Worm (Caenorhabditis elegans) whole organism, late embryonic: Measurements from ENCODE around the gene epi-1.

Source experiments
- K02D7.2 ChIP-seq: sonication (generic microtip); optimal IDR thresholded peaks from 2 replicates; lab custom pipeline; 2017; ENCODE audit warnings: mild to moderate bottlenecking, missing genetic modification characterization, missing compliant biosample characterization
- K09A11.1 ChIP-seq: sonication (generic microtip); optimal IDR thresholded peaks from 2 replicates; lab custom pipeline; 2017; ENCODE audit warnings: antibody characterized with exemption, mild to moderate bottlenecking, missing genetic modification characterization, missing compliant biosample characterization; ENCODE audit not compliant: insufficient read depth
- ahr-1 ChIP-seq: sonication (generic microtip); optimal IDR thresholded peaks from 2 replicates; lab custom pipeline; 2016; ENCODE audit warnings: missing genetic modification characterization, missing compliant biosample characterization
- ceh-14 ChIP-seq: sonication (generic microtip); optimal IDR thresholded peaks from 2 replicates; lab custom pipeline; 2016; ENCODE audit warnings: missing genotype, missing genetic modification characterization, missing compliant biosample characterization
- ceh-19 ChIP-seq: fragments of 200-800 bp; sonication (Bioruptor generic); optimal IDR thresholded peaks from 2 replicates; lab custom pipeline; 2018; ENCODE audit warnings: mild to moderate bottlenecking, missing genetic modification characterization, missing compliant biosample characterization
- ceh-2 ChIP-seq: sonication (generic microtip); optimal IDR thresholded peaks from 2 replicates; lab custom pipeline; 2016; ENCODE audit warnings: missing genotype, missing genetic modification characterization, missing compliant biosample characterization
- ceh-30 ChIP-seq: fragments of 150-350 bp; optimal IDR thresholded peaks from 2 replicates; lab custom pipeline; 2014; ENCODE audit warnings: missing biosample characterization, missing genetic modification characterization
- ceh-31 ChIP-seq: sonication (generic microtip); optimal IDR thresholded peaks from 2 replicates; lab custom pipeline; 2016; ENCODE audit warnings: missing genetic modification characterization, missing compliant biosample characterization
- ceh-34 ChIP-seq: sonication (generic microtip); optimal IDR thresholded peaks from 2 replicates; lab custom pipeline; 2016; ENCODE audit warnings: mild to moderate bottlenecking, missing genetic modification characterization, missing compliant biosample characterization
- ceh-48 ChIP-seq: sonication (generic microtip); optimal IDR thresholded peaks from 2 replicates; lab custom pipeline; 2016; ENCODE audit warnings: missing genetic modification characterization, inconsistent platforms, missing compliant biosample characterization
- elt-2 ChIP-seq: sonication (generic microtip); optimal IDR thresholded peaks from 2 replicates; lab custom pipeline; 2016; ENCODE audit warnings: missing genetic modification reagents, missing genetic modification characterization, missing compliant biosample characterization
- ets-4 ChIP-seq: sonication (generic microtip); optimal IDR thresholded peaks from 2 replicates; lab custom pipeline; 2016; ENCODE audit warnings: missing genetic modification characterization, missing compliant biosample characterization
- eyg-1 ChIP-seq: sonication (generic microtip); optimal IDR thresholded peaks from 2 replicates; lab custom pipeline; 2016; ENCODE audit warnings: missing genotype, missing genetic modification characterization, missing compliant biosample characterization
- fkh-6 ChIP-seq: sonication (generic microtip); optimal IDR thresholded peaks from 2 replicates; lab custom pipeline; 2016; ENCODE audit warnings: missing genetic modification characterization, missing compliant biosample characterization
- gmeb-2 ChIP-seq: sonication (generic microtip); optimal IDR thresholded peaks from 2 replicates; lab custom pipeline; 2016; ENCODE audit warnings: missing genetic modification characterization, inconsistent platforms, missing compliant biosample characterization
- hlh-13 ChIP-seq: fragments of 200-800 bp; sonication (Bioruptor generic); optimal IDR thresholded peaks from 2 replicates; lab custom pipeline; 2018; ENCODE audit warnings: mild to moderate bottlenecking, missing genetic modification characterization, missing compliant biosample characterization
- hlh-8 ChIP-seq: sonication (generic microtip); optimal IDR thresholded peaks from 2 replicates; lab custom pipeline; 2016; ENCODE audit warnings: missing genotype, missing genetic modification characterization, missing compliant biosample characterization
- nhr-11 ChIP-seq: fragments of 150-350 bp; optimal IDR thresholded peaks from 2 replicates; lab custom pipeline; 2014; ENCODE audit warnings: missing biosample characterization, missing genetic modification characterization
- npax-4 ChIP-seq: sonication (generic microtip); optimal IDR thresholded peaks from 2 replicates; lab custom pipeline; 2016; ENCODE audit warnings: missing genetic modification characterization, missing compliant biosample characterization
- odd-2 ChIP-seq: sonication (generic microtip); optimal IDR thresholded peaks from 2 replicates; lab custom pipeline; 2017; ENCODE audit warnings: antibody characterized with exemption, mild to moderate bottlenecking, missing genetic modification characterization, missing compliant biosample characterization
- pha-2 ChIP-seq: sonication (generic microtip); optimal IDR thresholded peaks from 2 replicates; lab custom pipeline; 2017; ENCODE audit warnings: mild to moderate bottlenecking, missing genetic modification characterization, missing compliant biosample characterization
- pha-4 ChIP-seq: fragments of 150-350 bp; optimal IDR thresholded peaks from 2 replicates; lab custom pipeline; 2018; ENCODE audit warnings: missing biosample characterization, missing genetic modification reagents, missing genetic modification characterization
- pros-1 ChIP-seq: fragments of 150-350 bp; optimal IDR thresholded peaks from 2 replicates; lab custom pipeline; 2014; ENCODE audit warnings: missing biosample characterization, missing genetic modification reagents, missing genetic modification characterization
- ref-2 ChIP-seq: sonication (generic microtip); optimal IDR thresholded peaks from 2 replicates; lab custom pipeline; 2016; ENCODE audit warnings: missing genetic modification characterization, missing compliant biosample characterization
- rnt-1 ChIP-seq: sonication (generic microtip); optimal IDR thresholded peaks from 2 replicates; lab custom pipeline; 2016; ENCODE audit warnings: missing genetic modification characterization, missing compliant biosample characterization
- sox-4 ChIP-seq: sonication (generic microtip); optimal IDR thresholded peaks from 2 replicates; lab custom pipeline; 2017; ENCODE audit warnings: mild to moderate bottlenecking, missing genetic modification characterization, inconsistent platforms, missing compliant biosample characterization
- tbx-7 ChIP-seq: sonication (generic microtip); optimal IDR thresholded peaks from 2 replicates; lab custom pipeline; 2016; ENCODE audit warnings: missing genotype, missing genetic modification characterization, missing compliant biosample characterization
- ttx-3 ChIP-seq: sonication (generic microtip); optimal IDR thresholded peaks from 2 replicates; lab custom pipeline; 2016; ENCODE audit warnings: missing genetic modification reagents, missing genetic modification characterization, missing compliant biosample characterization
- unc-55 ChIP-seq: sonication (generic microtip); optimal IDR thresholded peaks from 2 replicates; lab custom pipeline; 2017; ENCODE audit warnings: missing biosample characterization, missing genetic modification reagents, missing genetic modification characterization
- unc-86 ChIP-seq: sonication (generic microtip); optimal IDR thresholded peaks from 2 replicates; lab custom pipeline; 2016; ENCODE audit warnings: missing genetic modification characterization, missing compliant biosample characterization

Gene epi-1

ce11 chrIV:10666523-10666922, at the start of gene epi-1:
Gene epi-1, plus strand, starts transcription at chrIV:10666823.
- TF ChIP-seq sox-4 (tag; lab: Kevin White, UChicago) (no peak), hlh-8 (tag; lab: Kevin White, UChicago) (peak; percentile 2)

DNA sequence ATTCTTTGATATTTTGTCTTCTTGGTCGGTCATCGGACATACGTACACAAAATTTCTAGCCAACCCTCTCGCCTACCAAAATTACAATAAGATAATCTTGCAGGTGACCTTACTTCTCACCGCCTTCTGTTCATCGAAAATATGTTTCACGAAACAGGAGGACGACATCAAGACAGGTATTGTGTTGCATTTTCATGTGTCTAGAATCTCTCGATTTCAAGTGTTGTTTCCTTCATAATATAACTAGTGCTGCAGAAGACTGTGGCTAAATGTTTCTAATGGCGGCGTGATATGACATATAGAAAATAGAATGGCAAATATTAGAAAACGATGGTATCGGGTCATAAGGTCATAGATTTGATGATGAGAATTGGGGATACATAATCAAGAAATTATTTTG, 49.5 kb upstream of the epi-1 start:
- TF ChIP-seq ttx-3 (tag; lab: Kevin White, UChicago) (no peak), unc-55 (no peak), odd-2 (tag; lab: Kevin White, UChicago) (no peak), K02D7.2 (tag; lab: Kevin White, UChicago) (no peak), rnt-1 (tag; lab: Kevin White, UChicago) (no peak), tbx-7 (tag; lab: Kevin White, UChicago) (no peak), unc-86 (tag; lab: Kevin White, UChicago) (no peak), K09A11.1 (tag; lab: Kevin White, UChicago) (no peak), ahr-1 (tag; lab: Kevin White, UChicago) (no peak)

DNA sequence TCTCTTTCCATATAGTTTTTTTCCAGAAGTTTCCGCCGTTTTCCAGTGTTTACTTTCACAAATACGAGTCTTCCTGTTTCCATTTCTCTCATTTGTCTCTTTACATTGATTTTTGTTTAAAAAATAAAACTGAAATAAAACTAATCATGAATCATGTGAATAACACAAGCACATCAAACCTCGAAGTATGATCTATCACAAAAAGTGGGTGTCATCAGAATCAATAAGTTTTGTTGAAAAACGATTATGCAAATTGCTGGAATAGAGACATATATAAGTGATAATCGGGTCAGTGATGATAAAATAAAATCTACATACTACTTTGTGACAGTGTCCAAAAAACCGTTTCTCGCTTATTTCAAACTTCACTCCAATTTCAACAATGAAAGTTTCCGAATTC, 45.8 kb upstream of the epi-1 start, which contains the start of gene R09H10.7:
Gene R09H10.7 (plus strand): TSS at position 301 of the 400 bp plus-strand sequence.
- TF ChIP-seq pros-1: no peak
- TF ChIP-seq pha-2 (tag; lab: Kevin White, UChicago): no peak
- no peak for TF ChIP-seq ceh-34 (tag; lab: Kevin White, UChicago)
- TF ChIP-seq eyg-1 (tag; lab: Kevin White, UChicago): no peak
- no peak for TF ChIP-seq nhr-11
- TF ChIP-seq npax-4 (tag; lab: Kevin White, UChicago): no peak

DNA sequence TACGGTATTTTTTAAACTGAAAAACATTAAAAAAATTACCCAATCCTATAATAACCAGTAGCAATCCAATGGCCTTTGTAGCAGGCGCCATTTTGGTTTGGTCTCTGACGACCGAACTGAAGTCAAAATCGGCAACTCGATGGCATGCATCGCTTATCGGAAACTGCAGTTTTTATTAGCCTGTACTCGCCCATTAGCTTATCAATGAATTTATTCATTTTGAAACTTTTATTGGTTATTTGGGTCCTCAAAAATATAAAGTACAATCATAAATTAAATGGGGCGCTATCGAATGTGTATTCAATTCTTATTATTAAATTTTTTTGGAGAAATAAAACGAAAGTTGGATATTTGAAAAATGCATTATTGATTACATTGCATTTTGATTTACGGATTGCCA, 37.9 kb upstream of the epi-1 start, which contains the start of gene R09H10.5:
Gene R09H10.5 (minus strand): TSS at position 106 of the 400 bp plus-strand sequence.
- TF ChIP-seq gmeb-2 (tag; lab: Kevin White, UChicago): no peak

ce11 chrIV:10630953-10631554, 35.6 kb upstream of the epi-1 start, which contains the start of gene F56C4.4:
Gene F56C4.4, minus strand, starts transcription at chrIV:10631267.
- no peak for TF ChIP-seq pha-4
- TF ChIP-seq elt-2 (tag; lab: Kevin White, UChicago): peak; percentile 48

ce11 chrIV:10636649-10637048, 30.0 kb upstream of the epi-1 start, which contains the start of gene F56C4.1:
Gene F56C4.1, plus strand, starts transcription at chrIV:10636949.
- no peak for TF ChIP-seq sox-4 (tag; lab: Kevin White, UChicago)
- TF ChIP-seq ceh-31 (tag; lab: Kevin White, UChicago): no peak
- no peak for TF ChIP-seq hlh-13 (GFP tag; lab: Kevin White, UChicago)
- no peak for TF ChIP-seq ceh-30 (tag; lab: Kevin White, UChicago)
- TF ChIP-seq gmeb-2 (tag; lab: Kevin White, UChicago): no peak
- no peak for TF ChIP-seq ceh-19 (GFP tag; lab: Kevin White, UChicago)
- no peak for TF ChIP-seq ceh-2 (tag; lab: Kevin White, UChicago)
- TF ChIP-seq elt-2 (tag; lab: Kevin White, UChicago): no peak
- no peak for TF ChIP-seq pha-2 (tag; lab: Kevin White, UChicago)
- no peak for TF ChIP-seq ets-4 (tag; lab: Kevin White, UChicago)

DNA sequence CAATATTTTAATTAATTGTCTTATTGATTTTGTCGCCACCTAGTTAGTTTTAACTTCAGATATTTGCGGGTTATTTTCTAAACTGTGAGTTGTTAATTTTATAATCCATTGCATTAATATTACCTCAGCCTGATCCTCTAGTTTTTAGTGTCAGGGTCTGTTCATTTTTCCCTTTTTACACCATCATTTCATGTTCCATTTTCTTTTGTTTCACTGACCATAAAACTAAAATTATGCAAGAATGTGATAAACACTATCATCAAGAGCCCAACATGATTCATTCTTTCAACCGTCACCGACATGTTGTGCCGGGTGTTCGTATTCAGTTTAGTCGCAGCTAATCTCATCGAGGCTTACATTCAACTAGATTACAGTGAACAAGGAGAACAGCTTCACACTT, 27.6 kb upstream of the epi-1 start, which contains the start of gene F56C4.2:
Gene F56C4.2 (plus strand): TSS at position 301 of the 400 bp plus-strand sequence.
- TF ChIP-seq hlh-8 (tag; lab: Kevin White, UChicago): no peak
- TF ChIP-seq ceh-14 (tag; lab: Kevin White, UChicago): no peak
- no peak for TF ChIP-seq ref-2
- TF ChIP-seq elt-2 (tag; lab: Kevin White, UChicago): no peak
- TF ChIP-seq ceh-48 (tag; lab: Kevin White, UChicago): no peak
- TF ChIP-seq fkh-6 (tag; lab: Kevin White, UChicago): no peak
- TF ChIP-seq gmeb-2 (tag; lab: Kevin White, UChicago): no peak
- no peak for TF ChIP-seq tbx-7 (tag; lab: Kevin White, UChicago)
- TF ChIP-seq, all 69 proteins: peak for 0
